Worm (Caenorhabditis elegans) whole organism, L3 larva: Measurements from ENCODE around the gene glt-7.

Experiments
- elt-3 ChIP-seq, 3 experiments: fragments of 150-350 bp in 1 of 3; sonication (generic microtip) in 2 of 3; optimal IDR thresholded peaks; 2 replicates in 2 of 3; 4 replicates in 1 of 3; lab custom pipeline; 2014 to 2017; ENCODE audit warnings: missing biosample characterization in 3 of 3, missing genetic modification characterization in 3 of 3
- lin-39 ChIP-seq: fragments of 150-350 bp; optimal IDR thresholded peaks from 2 replicates; lab custom pipeline; 2018; ENCODE audit warnings: missing biosample characterization, missing genetic modification reagents, missing genetic modification characterization
- mdl-1 ChIP-seq: fragments of 150-350 bp; optimal IDR thresholded peaks from 2 replicates; lab custom pipeline; 2014; ENCODE audit warnings: missing biosample characterization, missing genetic modification characterization
- nhr-11 ChIP-seq: fragments of 150-350 bp; optimal IDR thresholded peaks from 2 replicates; lab custom pipeline; 2014; ENCODE audit warnings: missing biosample characterization, missing genetic modification characterization
- nhr-237 ChIP-seq: fragments of 150-350 bp; optimal IDR thresholded peaks from 2 replicates; lab custom pipeline; 2014; ENCODE audit warnings: missing biosample characterization, missing genetic modification characterization
- nhr-25 ChIP-seq: sonication (generic microtip); optimal IDR thresholded peaks from 2 replicates; lab custom pipeline; 2017; ENCODE audit warnings: missing biosample characterization, missing genetic modification characterization
- nhr-28 ChIP-seq: fragments of 150-350 bp; optimal IDR thresholded peaks from 2 replicates; lab custom pipeline; 2014; ENCODE audit warnings: missing biosample characterization, missing genetic modification characterization
- skn-1 ChIP-seq: fragments of 150-350 bp; optimal IDR thresholded peaks from 2 replicates; lab custom pipeline; 2014; ENCODE audit warnings: missing biosample characterization, missing genetic modification characterization
- unc-62 ChIP-seq: fragments of 150-350 bp; sonication (generic microtip); optimal IDR thresholded peaks from 4 replicates; lab custom pipeline; 2014; ENCODE audit warnings: missing biosample characterization, missing genetic modification reagents, missing genetic modification characterization

ce11 chrIV:522566-522965 is 9.4 kb upstream of the glt-7 start:
- TF ChIP-seq nhr-25 (tag; lab: Kevin White, UChicago) (no peak), skn-1 (no peak), nhr-11 (tag; lab: Kevin White, UChicago) (no peak), elt-3 (tag; optimal IDR thresholded peaks at IDR 0.05; lab: Kevin White, UChicago) (no peak), mdl-1 (tag; lab: Kevin White, UChicago) (no peak), unc-62 (GFP tag; lab: Kevin White, UChicago) (no peak), nhr-237 (tag; lab: Kevin White, UChicago) (no peak), lin-39 (no peak), nhr-28 (no peak)
